Worm (Caenorhabditis elegans) whole organism, mixed stage, embryonic: Measurements from ENCODE around the gene spdl-1.

Experiments used
- blmp-1 ChIP-seq: fragments of 150-350 bp; optimal IDR thresholded peaks from 2 replicates; lab custom pipeline; 2014; ENCODE audit warnings: missing biosample characterization, missing genetic modification characterization
- ces-1 ChIP-seq: fragments of 150-350 bp; optimal IDR thresholded peaks from 2 replicates; lab custom pipeline; 2014; ENCODE audit warnings: missing biosample characterization, missing genetic modification reagents, missing genetic modification characterization
- elt-3 ChIP-seq: fragments of 150-350 bp; optimal IDR thresholded peaks from 2 replicates; lab custom pipeline; 2014; ENCODE audit warnings: missing biosample characterization, missing genetic modification characterization
- lsy-2 ChIP-seq: fragments of 150-350 bp; optimal IDR thresholded peaks from 2 replicates; lab custom pipeline; 2014; ENCODE audit warnings: missing biosample characterization, missing genetic modification characterization
- mep-1 ChIP-seq: fragments of 150-350 bp; optimal IDR thresholded peaks from 2 replicates; lab custom pipeline; 2017; ENCODE audit warnings: missing biosample characterization, missing genetic modification reagents, missing genetic modification characterization, inconsistent platforms
- mls-2 ChIP-seq: sonication (generic microtip); optimal IDR thresholded peaks from 2 replicates; lab custom pipeline; 2016; ENCODE audit warnings: mild to moderate bottlenecking, missing genetic modification characterization, moderate library complexity, missing compliant biosample characterization
- nhr-28 ChIP-seq: fragments of 150-350 bp; optimal IDR thresholded peaks from 2 replicates; lab custom pipeline; 2014; ENCODE audit warnings: missing biosample characterization, missing genetic modification characterization
- pha-4 ChIP-seq: fragments of 150-350 bp; optimal IDR thresholded peaks from 2 replicates; lab custom pipeline; 2018; ENCODE audit warnings: missing biosample characterization, missing genetic modification reagents, missing genetic modification characterization
- snpc-4 ChIP-seq: fragments of 150-350 bp; optimal IDR thresholded peaks from 2 replicates; lab custom pipeline; 2014; ENCODE audit warnings: missing biosample characterization, missing genetic modification characterization
- sptf-1 ChIP-seq: sonication (generic microtip); optimal IDR thresholded peaks from 2 replicates; lab custom pipeline; 2017; ENCODE audit warnings: mild to moderate bottlenecking, missing genetic modification characterization, moderate library complexity, missing compliant biosample characterization
- unc-120 ChIP-seq: sonication (generic microtip); optimal IDR thresholded peaks from 2 replicates; lab custom pipeline; 2017; ENCODE audit warnings: missing genetic modification characterization, missing compliant biosample characterization; ENCODE audit not compliant: poor library complexity, severe bottlenecking
- zip-8 ChIP-seq: fragments of 150-350 bp; optimal IDR thresholded peaks from 2 replicates; lab custom pipeline; 2014; ENCODE audit warnings: missing biosample characterization, missing genetic modification characterization

ce11 chrII:7792514-7792913 is 11.1 kb downstream of the spdl-1 start:
- TF ChIP-seq blmp-1 (no peak), unc-120 (tag; lab: Kevin White, UChicago) (no peak), mep-1 (tag; lab: Kevin White, UChicago) (no peak), ces-1 (GFP tag; lab: Kevin White, UChicago) (no peak), elt-3 (no peak), mls-2 (tag; lab: Kevin White, UChicago) (no peak), sptf-1 (tag; lab: Kevin White, UChicago) (no peak), zip-8 (tag; lab: Kevin White, UChicago) (no peak), lsy-2 (tag; lab: Kevin White, UChicago) (no peak), snpc-4 (tag; lab: Kevin White, UChicago) (no peak), pha-4 (tag; lab: Kevin White, UChicago) (no peak), nhr-28 (tag; lab: Kevin White, UChicago) (no peak)
